Worm (Caenorhabditis elegans) whole organism, L3 larva: ENCODE results near the gene F56D6.23.

Experiments used
- aly-2 ChIP-seq: fragments of 150-350 bp; optimal IDR thresholded peaks from 2 replicates; lab custom pipeline; 2014; ENCODE audit warnings: missing biosample characterization, missing genetic modification characterization
- pha-4 ChIP-seq: fragments of 150-350 bp; optimal IDR thresholded peaks from 2 replicates; lab custom pipeline; 2014; ENCODE audit warnings: missing biosample characterization, missing genetic modification reagents, missing genetic modification characterization

ce11 chrIV:3915296-3915695, 3.0 kb upstream of the F56D6.23 start, which contains the start of gene srz-20:
- no peak for TF ChIP-seq aly-2
- no peak for TF ChIP-seq pha-4
